Fruit fly (Drosophila melanogaster): ENCODE data around the gene Acsx4.

DNA sequence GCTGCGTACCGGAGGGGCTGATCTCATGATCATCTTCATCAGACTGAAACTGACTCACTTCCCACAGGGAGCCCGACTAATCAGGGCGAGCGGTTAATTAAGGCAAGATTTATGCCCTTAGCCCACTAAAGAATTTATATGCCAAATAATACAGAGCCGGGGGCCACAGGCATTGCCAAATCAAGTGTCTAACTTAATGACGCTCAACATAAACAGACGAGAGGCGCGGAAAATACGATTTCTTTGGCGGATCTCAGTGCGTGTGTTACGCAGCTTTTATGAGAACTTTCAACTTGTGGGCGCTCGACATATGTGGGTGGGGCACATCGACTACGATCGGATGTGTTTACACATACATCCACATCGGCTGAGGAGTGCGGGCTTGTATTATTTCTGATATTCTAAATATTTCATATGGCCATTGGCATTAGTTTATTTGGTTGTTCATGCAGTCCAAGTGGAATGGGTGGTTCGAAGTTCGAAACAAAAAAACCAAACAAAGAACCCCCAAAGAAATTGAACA, 43.5 kb downstream of the Acsx4 start:
- TF ChIP-seq h (optimal IDR thresholded peaks at IDR 0.05) (no peak), psq (optimal IDR thresholded peaks at IDR 0.05) (no peak), Myc (optimal IDR thresholded peaks at IDR 0.05) (no peak), insv (optimal IDR thresholded peaks at IDR 0.05) (no peak), Sin3A (optimal IDR thresholded peaks at IDR 0.05) (no peak), ttk (optimal IDR thresholded peaks at IDR 0.05) (no peak)
